Worm (Caenorhabditis elegans) whole organism, L4 larva: ENCODE results near the gene Y37D8A.2.

Experiments used
- ceh-28 ChIP-seq: fragments of 150-350 bp; optimal IDR thresholded peaks from 2 replicates; lab custom pipeline; 2014; ENCODE audit warnings: missing biosample characterization, missing genetic modification reagents, missing genetic modification characterization
- ztf-11 ChIP-seq: fragments of 150-350 bp; optimal IDR thresholded peaks from 2 replicates; lab custom pipeline; 2014; ENCODE audit warnings: missing biosample characterization, missing genetic modification characterization

- TF ChIP-seq ztf-11 (tag; lab: Kevin White, UChicago) (no peak), ceh-28 (tag; lab: Kevin White, UChicago) (no peak)
These were observed 29.1 kb downstream of the Y37D8A.2 start for ce11 chrIII:12848981-12849589.
